Fruit fly (Drosophila melanogaster) S2 (cell line): Measurements from ENCODE around the gene CG13108.

Experiments used
- CG8478 ChIP-seq: fragments of >200 bp; optimal IDR thresholded peaks from 2 replicates; lab custom pipeline; 2018
- CTCF ChIP-seq, 2 experiments: fragments of >200 bp; optimal IDR thresholded peaks; 2 replicates each; lab custom pipeline; 2018

- TF ChIP-seq CG8478 (no peak), CTCF (optimal IDR thresholded peaks at IDR 0.05; lab: Kevin White, UChicago) (no peak)
Observed at dm6 chr2L:9181674-9182073, 17.6 kb downstream of the CG13108 start.
